Fruit fly (Drosophila melanogaster): Measurements from ENCODE around the gene nAChRalpha3.
A peak's percentile ranks its signal among the peaks of the same experiment; 100 is the strongest.

The nAChRalpha3 gene

dm6 chrX:8271363-8272061 lies 95.5 kb downstream of the nAChRalpha3 start, which contains the start of gene Corp:
Gene Corp, minus strand, starts transcription at chrX:8271409.
- TF ChIP-seq CG14655 (GFP tag; optimal IDR thresholded peaks at IDR 0.05) = peak; percentile 64
- TF ChIP-seq CG8159 (tag; optimal IDR thresholded peaks at IDR 0.05) = peak; percentile 99
- peak; percentile 71 for TF ChIP-seq Ets98B (GFP tag; IDR thresholded peaks at IDR 0.05)
- TF ChIP-seq CG15710 (tag; optimal IDR thresholded peaks at IDR 0.05) = peak; percentile 58
- no peak for TF ChIP-seq CG13204 (GFP tag; optimal IDR thresholded peaks at IDR 0.05)
- TF ChIP-seq CG4496 (GFP tag; IDR thresholded peaks at IDR 0.05) = peak; percentile 79; the same call in 2 of the 3 replicates
- TF ChIP-seq Pif1B (GFP tag; optimal IDR thresholded peaks at IDR 0.05) = peak; percentile 70
- peak; percentile 39; the same call in 1 of the 2 replicates for TF ChIP-seq CG12605 (GFP tag; IDR thresholded peaks at IDR 0.05)
- TF ChIP-seq CG10348 (GFP tag; IDR thresholded peaks at IDR 0.05) = no peak
- TF ChIP-seq CG17806 (tag; optimal IDR thresholded peaks at IDR 0.05) = peak; percentile 61
- TF ChIP-seq CG8301 (tag; optimal IDR thresholded peaks at IDR 0.05) = peak; percentile 50
- TF ChIP-seq fd96Ca (GFP tag; IDR thresholded peaks at IDR 0.05) = peak; percentile 77
- TF ChIP-seq rn (GFP tag; IDR thresholded peaks at IDR 0.05) = no peak
- peak; percentile 42 for TF ChIP-seq D1 (tag; optimal IDR thresholded peaks at IDR 0.05)
- peak; percentile 61 for TF ChIP-seq CG9948 (tag; optimal IDR thresholded peaks at IDR 0.05)
- TF ChIP-seq Snoo (tag; optimal IDR thresholded peaks at IDR 0.05) = no peak
- peak; percentile 70 for TF ChIP-seq CG32121 (GFP tag; IDR thresholded peaks at IDR 0.05)
- TF ChIP-seq gl (tag; optimal IDR thresholded peaks at IDR 0.05) = peak; percentile 12
- TF ChIP-seq EcR (GFP tag; optimal IDR thresholded peaks at IDR 0.05) = peak; percentile 59
- peak; percentile 52 for TF ChIP-seq CG34367 (tag; optimal IDR thresholded peaks at IDR 0.05)
- peak; percentile 66 for TF ChIP-seq Pif1A (GFP tag; optimal IDR thresholded peaks at IDR 0.05)

- TF ChIP-seq Ets98B (GFP tag; IDR thresholded peaks at IDR 0.05) = no peak
- no peak for TF ChIP-seq CG32121 (GFP tag; IDR thresholded peaks at IDR 0.05)
- no peak for TF ChIP-seq CG8159 (tag; optimal IDR thresholded peaks at IDR 0.05)
- no peak for TF ChIP-seq CG13204 (GFP tag; optimal IDR thresholded peaks at IDR 0.05)
- TF ChIP-seq EcR (GFP tag; optimal IDR thresholded peaks at IDR 0.05) = no peak
- no peak for TF ChIP-seq CG34367 (tag; optimal IDR thresholded peaks at IDR 0.05)
Observed at dm6 chrX:8265261-8265660, 101.7 kb downstream of the nAChRalpha3 start.

- TF ChIP-seq EcR (GFP tag; optimal IDR thresholded peaks at IDR 0.05) (no peak), Ets98B (GFP tag; IDR thresholded peaks at IDR 0.05) (no peak), CG10348 (GFP tag; IDR thresholded peaks at IDR 0.05) (no peak), D1 (tag; optimal IDR thresholded peaks at IDR 0.05) (no peak), CG17806 (tag; optimal IDR thresholded peaks at IDR 0.05) (no peak), gl (tag; optimal IDR thresholded peaks at IDR 0.05) (no peak), Snoo (tag; optimal IDR thresholded peaks at IDR 0.05) (no peak), CG12605 (GFP tag; IDR thresholded peaks at IDR 0.05) (no peak), CG34367 (tag; optimal IDR thresholded peaks at IDR 0.05) (no peak), fd96Ca (GFP tag; IDR thresholded peaks at IDR 0.05) (no peak), CG14655 (GFP tag; optimal IDR thresholded peaks at IDR 0.05) (no peak), CG9948 (tag; optimal IDR thresholded peaks at IDR 0.05) (no peak), CG8301 (tag; optimal IDR thresholded peaks at IDR 0.05) (no peak), CG8159 (tag; optimal IDR thresholded peaks at IDR 0.05) (no peak), CG13204 (GFP tag; optimal IDR thresholded peaks at IDR 0.05) (no peak), CG15710 (tag; optimal IDR thresholded peaks at IDR 0.05) (no peak)
Observed at dm6 chrX:8263236-8263635, 103.7 kb downstream of the nAChRalpha3 start.

dm6 chrX:8259881-8260280 lies 107.1 kb downstream of the nAChRalpha3 start:
- peak; percentile 39 for TF ChIP-seq CG15710 (tag; optimal IDR thresholded peaks at IDR 0.05)
- TF ChIP-seq Pif1B (GFP tag; optimal IDR thresholded peaks at IDR 0.05) = no peak
- peak; percentile 5 for TF ChIP-seq CG34367 (tag; optimal IDR thresholded peaks at IDR 0.05)
- TF ChIP-seq CG14655 (GFP tag; optimal IDR thresholded peaks at IDR 0.05) = peak; percentile 56
- peak; percentile 44; the same call in 1 of the 2 replicates for TF ChIP-seq CG32121 (GFP tag; IDR thresholded peaks at IDR 0.05)
- TF ChIP-seq CG13204 (GFP tag; optimal IDR thresholded peaks at IDR 0.05) = no peak
- peak; percentile 28 for TF ChIP-seq Pif1A (GFP tag; optimal IDR thresholded peaks at IDR 0.05)
- TF ChIP-seq rn (GFP tag; IDR thresholded peaks at IDR 0.05) = no peak
- TF ChIP-seq fd96Ca (GFP tag; IDR thresholded peaks at IDR 0.05) = peak; percentile 55; the same call in 1 of the 3 replicates
- TF ChIP-seq CG12605 (GFP tag; IDR thresholded peaks at IDR 0.05) = 0 out of 2 replicates have a peak, but pooled peaks have one; percentile 23
- TF ChIP-seq Ets98B (GFP tag; IDR thresholded peaks at IDR 0.05) = peak; percentile 44
- TF ChIP-seq gl (tag; optimal IDR thresholded peaks at IDR 0.05) = no peak
- no peak for TF ChIP-seq D1 (tag; optimal IDR thresholded peaks at IDR 0.05)
- peak; percentile 40 for TF ChIP-seq CG17806 (tag; optimal IDR thresholded peaks at IDR 0.05)
- no peak for TF ChIP-seq Snoo (tag; optimal IDR thresholded peaks at IDR 0.05)
- TF ChIP-seq EcR (GFP tag; optimal IDR thresholded peaks at IDR 0.05) = no peak
- TF ChIP-seq CG10348 (GFP tag; IDR thresholded peaks at IDR 0.05) = no peak
- peak; percentile 39 for TF ChIP-seq CG9948 (tag; optimal IDR thresholded peaks at IDR 0.05)
- peak; percentile 67; the same call in 2 of the 3 replicates for TF ChIP-seq CG4496 (GFP tag; IDR thresholded peaks at IDR 0.05)
- TF ChIP-seq CG8159 (tag; optimal IDR thresholded peaks at IDR 0.05) = peak; percentile 38
- TF ChIP-seq CG8301 (tag; optimal IDR thresholded peaks at IDR 0.05) = peak; percentile 46

DNA sequence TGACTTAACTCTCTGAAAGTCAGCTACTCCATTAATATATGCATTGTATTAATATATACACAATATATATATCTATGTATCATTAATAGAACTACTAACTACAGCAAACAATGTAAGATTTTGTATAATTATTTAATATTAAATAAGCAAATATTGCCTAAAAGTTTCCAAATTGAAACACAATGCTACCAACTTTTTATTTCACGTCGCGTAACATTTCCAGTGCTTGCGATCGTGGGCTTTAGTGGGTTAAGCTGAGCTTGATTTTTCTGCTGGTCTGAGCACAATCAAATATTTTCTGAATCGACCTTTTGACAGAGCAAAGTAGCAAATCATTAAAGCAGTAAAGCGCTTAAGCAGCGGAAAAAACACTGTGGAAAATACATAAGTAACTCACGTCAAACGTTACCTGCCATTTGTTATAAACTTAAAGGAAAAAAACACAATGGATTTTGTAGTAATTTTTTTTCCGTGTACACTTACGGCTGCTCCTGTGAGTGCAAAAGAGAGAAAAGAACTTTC lies 108.6 kb downstream of the nAChRalpha3 start:
- TF ChIP-seq CG8301 (tag; optimal IDR thresholded peaks at IDR 0.05) (no peak), CG9948 (tag; optimal IDR thresholded peaks at IDR 0.05) (no peak), CG32121 (GFP tag; IDR thresholded peaks at IDR 0.05) (no peak; the same call in 1 of the 2 replicates), CG10348 (GFP tag; IDR thresholded peaks at IDR 0.05) (no peak), CG4496 (GFP tag; IDR thresholded peaks at IDR 0.05) (no peak), rn (GFP tag; IDR thresholded peaks at IDR 0.05) (no peak), CG15710 (tag; optimal IDR thresholded peaks at IDR 0.05) (no peak), gl (tag; optimal IDR thresholded peaks at IDR 0.05) (no peak), fd96Ca (GFP tag; IDR thresholded peaks at IDR 0.05) (no peak), Snoo (tag; optimal IDR thresholded peaks at IDR 0.05) (no peak), D1 (tag; optimal IDR thresholded peaks at IDR 0.05) (no peak), Pif1B (GFP tag; optimal IDR thresholded peaks at IDR 0.05) (no peak), CG14655 (GFP tag; optimal IDR thresholded peaks at IDR 0.05) (no peak), CG12605 (GFP tag; IDR thresholded peaks at IDR 0.05) (no peak)

Data from whole organism, pupa.